Worm (Caenorhabditis elegans): ENCODE data around the gene pps-1.

- TF ChIP-seq him-1 (tag; optimal IDR thresholded peaks at IDR 0.05) (no peak), W03F9.2 (tag; optimal IDR thresholded peaks at IDR 0.05) (no peak), dao-5 (tag; optimal IDR thresholded peaks at IDR 0.05) (no peak)
Measured at ce11 chrIV:10128446-10128845, 33.4 kb upstream of the pps-1 start.
